Worm (Caenorhabditis elegans) whole organism, late embryonic: ENCODE results near the gene T26C12.2.

ENCODE experiments used
- Y22D7AL.16 ChIP-seq: sonication (generic microtip); optimal IDR thresholded peaks from 2 replicates; lab custom pipeline; 2016; ENCODE audit warnings: missing genetic modification characterization, missing compliant biosample characterization
- gmeb-2 ChIP-seq: sonication (generic microtip); optimal IDR thresholded peaks from 2 replicates; lab custom pipeline; 2016; ENCODE audit warnings: missing genetic modification characterization, inconsistent platforms, missing compliant biosample characterization
- nhr-11 ChIP-seq: fragments of 150-350 bp; optimal IDR thresholded peaks from 2 replicates; lab custom pipeline; 2014; ENCODE audit warnings: missing biosample characterization, missing genetic modification characterization
- pha-4 ChIP-seq: fragments of 150-350 bp; optimal IDR thresholded peaks from 2 replicates; lab custom pipeline; 2018; ENCODE audit warnings: missing biosample characterization, missing genetic modification reagents, missing genetic modification characterization
- sox-2 ChIP-seq: fragments of 200-800 bp; sonication (Bioruptor generic); IDR thresholded peaks from 2 replicates; pipeline ENCODE4 v1.3.6; 2022; ENCODE audit warnings: missing genetic modification reagents, missing genetic modification characterization, missing compliant biosample characterization
- unc-3 ChIP-seq, 2 experiments: fragments of 200-800 bp in 1 of 2; sonication (Bioruptor generic) in 1 of 2; sonication (generic microtip) in 1 of 2; conservative IDR thresholded peaks in 1 of 2; optimal IDR thresholded peaks in 1 of 2; 2 replicates each; pipeline versions ENCODE4 v1.3.6 to Lab custom; 2016 to 2022; ENCODE audit warnings: missing compliant biosample characterization in 2 of 2, missing genetic modification characterization in 2 of 2, missing genetic modification reagents in 1 of 2

DNA sequence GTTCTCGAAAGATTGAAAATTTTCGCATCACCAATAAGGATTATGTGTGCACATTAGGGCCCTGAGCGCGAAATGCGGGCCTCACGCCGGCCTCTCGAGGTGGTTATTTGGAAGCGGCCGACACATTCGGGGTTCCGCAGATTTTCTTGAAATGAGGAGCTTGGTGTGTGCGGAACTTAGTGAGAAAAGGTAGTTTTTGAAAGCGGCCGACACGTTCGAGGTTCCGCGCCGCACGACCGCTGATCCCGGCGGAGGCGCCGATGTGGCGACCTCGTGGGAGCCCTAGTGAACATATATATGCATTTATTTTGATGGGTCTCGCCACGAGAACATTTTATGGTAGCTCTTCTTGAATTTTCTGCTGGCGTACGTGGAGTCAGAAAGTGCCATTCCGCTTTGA lies 1.3 kb upstream of the T26C12.2 start:
- TF ChIP-seq nhr-11 (tag; lab: Kevin White, UChicago), result no peak
- TF ChIP-seq sox-2 (GFP tag; lab: Robert Waterston, UW), result no peak
- no peak for TF ChIP-seq unc-3 (GFP tag; conservative IDR thresholded peaks at IDR 0.05; lab: Robert Waterston, UW)
- TF ChIP-seq unc-3 (tag; optimal IDR thresholded peaks at IDR 0.05; lab: Kevin White, UChicago), result no peak
- TF ChIP-seq pha-4 (tag; lab: Kevin White, UChicago), result no peak
- TF ChIP-seq gmeb-2, result no peak
- TF ChIP-seq Y22D7AL.16 (tag; lab: Kevin White, UChicago), result no peak
